Worm (Caenorhabditis elegans) whole organism, mixed stage, embryonic: ENCODE results near the gene K02G10.15.

Experiments used
- M03D4.4 ChIP-seq: sonication (generic microtip); optimal IDR thresholded peaks from 2 replicates; lab custom pipeline; 2017; ENCODE audit warnings: mild to moderate bottlenecking, missing genetic modification characterization, missing compliant biosample characterization
- bed-3 ChIP-seq: fragments of 200-800 bp; sonication (Bioruptor generic); optimal IDR thresholded peaks from 3 replicates; lab custom pipeline; 2018; ENCODE audit warnings: mild to moderate bottlenecking, missing genetic modification characterization, moderate library complexity, missing compliant biosample characterization
- blmp-1 ChIP-seq: fragments of 150-350 bp; optimal IDR thresholded peaks from 2 replicates; lab custom pipeline; 2014; ENCODE audit warnings: missing biosample characterization, missing genetic modification characterization
- ceh-39 ChIP-seq: fragments of 150-350 bp; optimal IDR thresholded peaks from 2 replicates; lab custom pipeline; 2014; ENCODE audit warnings: missing biosample characterization, missing genetic modification characterization
- ceh-43 ChIP-seq: fragments of 200-800 bp; sonication (Bioruptor generic); optimal IDR thresholded peaks from 2 replicates; lab custom pipeline; 2018; ENCODE audit warnings: mild to moderate bottlenecking, missing genetic modification characterization, moderate library complexity, missing compliant biosample characterization
- ceh-83 ChIP-seq: fragments of 200-800 bp; sonication (Bioruptor generic); optimal IDR thresholded peaks from 2 replicates; lab custom pipeline; 2018; ENCODE audit warnings: mild to moderate bottlenecking, missing genetic modification characterization, missing compliant biosample characterization
- ces-1 ChIP-seq: fragments of 150-350 bp; optimal IDR thresholded peaks from 2 replicates; lab custom pipeline; 2014; ENCODE audit warnings: missing biosample characterization, missing genetic modification reagents, missing genetic modification characterization
- cnd-1 ChIP-seq: fragments of 200-800 bp; sonication (Bioruptor generic); optimal IDR thresholded peaks from 2 replicates; lab custom pipeline; 2018; ENCODE audit warnings: mild to moderate bottlenecking, missing genetic modification characterization, missing compliant biosample characterization
- drap-1 ChIP-seq: fragments of 200-800 bp; sonication (Bioruptor generic); optimal IDR thresholded peaks from 3 replicates; lab custom pipeline; 2018; ENCODE audit warnings: mild to moderate bottlenecking, missing genetic modification characterization, missing compliant biosample characterization
- elt-1 ChIP-seq: sonication (generic microtip); optimal IDR thresholded peaks from 2 replicates; lab custom pipeline; 2017; ENCODE audit warnings: missing genetic modification characterization, mild to moderate bottlenecking, missing compliant biosample characterization, antibody characterized with exemption, moderate library complexity, borderline replicate concordance; ENCODE audit not compliant: insufficient read depth
- elt-3 ChIP-seq: fragments of 150-350 bp; optimal IDR thresholded peaks from 2 replicates; lab custom pipeline; 2014; ENCODE audit warnings: missing biosample characterization, missing genetic modification characterization
- flh-1 ChIP-seq: fragments of 200-800 bp; sonication (Bioruptor generic); optimal IDR thresholded peaks from 2 replicates; lab custom pipeline; 2018; ENCODE audit warnings: mild to moderate bottlenecking, missing genetic modification characterization, moderate library complexity, missing compliant biosample characterization
- ham-2 ChIP-seq: fragments of 200-800 bp; sonication (Bioruptor generic); optimal IDR thresholded peaks from 2 replicates; lab custom pipeline; 2018; ENCODE audit warnings: mild to moderate bottlenecking, missing genetic modification characterization, missing compliant biosample characterization
- hlh-1 ChIP-seq: fragments of 150-350 bp; optimal IDR thresholded peaks from 2 replicates; lab custom pipeline; 2014; ENCODE audit warnings: missing biosample characterization, missing genetic modification reagents, missing genetic modification characterization
- lin-13 ChIP-seq: fragments of 150-350 bp; optimal IDR thresholded peaks from 2 replicates; lab custom pipeline; 2014; ENCODE audit warnings: missing biosample characterization, missing genetic modification characterization
- lin-32 ChIP-seq: fragments of 200-800 bp; sonication (Bioruptor generic); optimal IDR thresholded peaks from 2 replicates; lab custom pipeline; 2018; ENCODE audit warnings: mild to moderate bottlenecking, missing genetic modification characterization, missing compliant biosample characterization
- lsy-2 ChIP-seq: fragments of 150-350 bp; optimal IDR thresholded peaks from 2 replicates; lab custom pipeline; 2014; ENCODE audit warnings: missing biosample characterization, missing genetic modification characterization
- mab-5 ChIP-seq: fragments of 150-350 bp; optimal IDR thresholded peaks from 2 replicates; lab custom pipeline; 2014; ENCODE audit warnings: missing biosample characterization, missing genetic modification characterization
- mep-1 ChIP-seq: fragments of 150-350 bp; optimal IDR thresholded peaks from 2 replicates; lab custom pipeline; 2017; ENCODE audit warnings: missing biosample characterization, missing genetic modification reagents, missing genetic modification characterization, inconsistent platforms
- mls-2 ChIP-seq: sonication (generic microtip); optimal IDR thresholded peaks from 2 replicates; lab custom pipeline; 2016; ENCODE audit warnings: mild to moderate bottlenecking, missing genetic modification characterization, moderate library complexity, missing compliant biosample characterization
- nhr-12 ChIP-seq: fragments of 150-350 bp; optimal IDR thresholded peaks from 2 replicates; lab custom pipeline; 2014; ENCODE audit warnings: missing biosample characterization, missing genetic modification characterization
- nhr-2 ChIP-seq: fragments of 150-350 bp; optimal IDR thresholded peaks from 2 replicates; lab custom pipeline; 2014; ENCODE audit warnings: missing biosample characterization, missing genetic modification characterization
- nhr-237 ChIP-seq: fragments of 150-350 bp; optimal IDR thresholded peaks from 2 replicates; lab custom pipeline; 2014; ENCODE audit warnings: missing biosample characterization, missing genetic modification characterization
- nhr-28 ChIP-seq: fragments of 150-350 bp; optimal IDR thresholded peaks from 2 replicates; lab custom pipeline; 2014; ENCODE audit warnings: missing biosample characterization, missing genetic modification characterization
- nhr-76 ChIP-seq: sonication (generic microtip); optimal IDR thresholded peaks from 2 replicates; lab custom pipeline; 2017; ENCODE audit warnings: missing biosample characterization, missing genetic modification characterization
- pha-4 ChIP-seq: fragments of 150-350 bp; optimal IDR thresholded peaks from 2 replicates; lab custom pipeline; 2018; ENCODE audit warnings: missing biosample characterization, missing genetic modification reagents, missing genetic modification characterization
- sem-2 ChIP-seq: fragments of 200-800 bp; sonication (Bioruptor generic); optimal IDR thresholded peaks from 2 replicates; lab custom pipeline; 2018; ENCODE audit warnings: mild to moderate bottlenecking, missing genetic modification characterization, missing compliant biosample characterization
- snpc-4 ChIP-seq: fragments of 150-350 bp; optimal IDR thresholded peaks from 2 replicates; lab custom pipeline; 2014; ENCODE audit warnings: missing biosample characterization, missing genetic modification characterization
- sptf-1 ChIP-seq: sonication (generic microtip); optimal IDR thresholded peaks from 2 replicates; lab custom pipeline; 2017; ENCODE audit warnings: mild to moderate bottlenecking, missing genetic modification characterization, moderate library complexity, missing compliant biosample characterization
- tbx-8 ChIP-seq: fragments of 200-800 bp; sonication (Bioruptor generic); optimal IDR thresholded peaks from 2 replicates; lab custom pipeline; 2018; ENCODE audit warnings: mild to moderate bottlenecking, missing genetic modification characterization, moderate library complexity, missing compliant biosample characterization
- unc-120 ChIP-seq: sonication (generic microtip); optimal IDR thresholded peaks from 2 replicates; lab custom pipeline; 2017; ENCODE audit warnings: missing genetic modification characterization, missing compliant biosample characterization; ENCODE audit not compliant: poor library complexity, severe bottlenecking
- unc-39 ChIP-seq: fragments of 150-350 bp; optimal IDR thresholded peaks from 2 replicates; lab custom pipeline; 2014; ENCODE audit warnings: missing biosample characterization, missing genetic modification characterization
- unc-62 ChIP-seq: fragments of 150-350 bp; optimal IDR thresholded peaks from 2 replicates; lab custom pipeline; 2014; ENCODE audit warnings: missing biosample characterization, missing genetic modification reagents, missing genetic modification characterization
- zip-8 ChIP-seq: fragments of 150-350 bp; optimal IDR thresholded peaks from 2 replicates; lab custom pipeline; 2014; ENCODE audit warnings: missing biosample characterization, missing genetic modification characterization
- ztf-11 ChIP-seq: fragments of 150-350 bp; optimal IDR thresholded peaks from 2 replicates; lab custom pipeline; 2014; ENCODE audit warnings: missing biosample characterization, missing genetic modification characterization

K02G10.15 gene

ce11 chrX:4711698-4712329, 29.3 kb upstream of the K02G10.15 start, which contains the start of the genes dnj-14 and glit-1:
dnj-14 (minus strand) TSS chrX:4711748.
glit-1 (plus strand) TSS chrX:4712279.
- peak; percentile 87 for TF ChIP-seq mep-1 (tag; lab: Kevin White, UChicago)
- peak; percentile 67 for TF ChIP-seq ces-1 (GFP tag; lab: Kevin White, UChicago)
- TF ChIP-seq elt-1 (tag; lab: Kevin White, UChicago) = no peak
- TF ChIP-seq nhr-237 (tag; lab: Kevin White, UChicago) = peak; percentile 68
- peak; percentile 86 for TF ChIP-seq unc-120 (tag; lab: Kevin White, UChicago)
- peak; percentile 92 for TF ChIP-seq lin-13 (tag; lab: Kevin White, UChicago)
- TF ChIP-seq nhr-2 (tag; lab: Kevin White, UChicago) = no peak
- peak; percentile 17 for TF ChIP-seq ceh-83
- peak; percentile 77 for TF ChIP-seq unc-62
- TF ChIP-seq snpc-4 = no peak
- peak; percentile 57 for TF ChIP-seq cnd-1
- no peak for TF ChIP-seq unc-39 (tag; lab: Kevin White, UChicago)
- peak; percentile 97 for TF ChIP-seq lsy-2 (tag; lab: Kevin White, UChicago)
- TF ChIP-seq nhr-28 (tag; lab: Kevin White, UChicago) = peak; percentile 30
- TF ChIP-seq blmp-1 = no peak
- no peak for TF ChIP-seq mab-5 (tag; lab: Kevin White, UChicago)
- TF ChIP-seq ceh-43 = no peak
- peak; percentile 72 for TF ChIP-seq sptf-1
- no peak for TF ChIP-seq ham-2 (GFP tag; lab: Kevin White, UChicago)
- no peak for TF ChIP-seq sem-2 (GFP tag; lab: Kevin White, UChicago)
- no peak for TF ChIP-seq nhr-76
- TF ChIP-seq hlh-1 (tag; lab: Kevin White, UChicago) = peak; percentile 72
- no peak for TF ChIP-seq tbx-8
- peak; percentile 47 for TF ChIP-seq ceh-39 (tag; lab: Kevin White, UChicago)
- no peak for TF ChIP-seq lin-32 (GFP tag; lab: Kevin White, UChicago)
- no peak for TF ChIP-seq flh-1
- peak; percentile 70 for TF ChIP-seq drap-1 (GFP tag; lab: Kevin White, UChicago)
- no peak for TF ChIP-seq nhr-12
- TF ChIP-seq mls-2 (tag; lab: Kevin White, UChicago) = peak; percentile 62
- TF ChIP-seq elt-3 (tag; lab: Kevin White, UChicago) = no peak
- peak; percentile 56 for TF ChIP-seq ztf-11 (tag; lab: Kevin White, UChicago)
- no peak for TF ChIP-seq zip-8 (tag; lab: Kevin White, UChicago)
- TF ChIP-seq pha-4 (tag; lab: Kevin White, UChicago) = peak; percentile 100
- peak; percentile 74 for TF ChIP-seq M03D4.4
- peak; percentile 3 for TF ChIP-seq bed-3

DNA sequence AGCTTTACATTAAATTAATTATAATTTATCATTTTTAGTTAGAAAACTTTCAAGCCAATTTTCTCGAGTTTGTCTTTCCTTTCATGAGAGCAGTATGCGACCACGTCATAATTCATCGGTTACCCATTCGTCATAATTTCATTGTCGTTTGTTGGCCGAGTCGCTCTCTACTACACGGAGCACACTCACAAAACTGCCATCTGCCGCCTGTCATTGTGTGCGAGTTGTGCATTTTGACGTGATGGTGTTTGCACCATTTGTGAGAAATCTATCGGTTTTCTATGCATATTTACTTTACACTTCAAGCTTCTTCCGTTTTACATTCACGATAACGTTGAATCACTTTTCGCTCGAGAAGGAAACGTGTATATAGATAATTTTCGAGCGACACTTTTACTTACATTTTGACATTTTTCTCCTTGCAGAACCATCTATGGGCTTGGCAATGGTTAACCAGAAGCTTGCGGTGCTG, 24.3 kb upstream of the K02G10.15 start, which contains the start of gene dhhc-10:
Gene dhhc-10 (plus strand): TSS at position 422 of the 472 bp plus-strand sequence.
- TF ChIP-seq ztf-11 (tag; lab: Kevin White, UChicago) = peak; percentile 29
- TF ChIP-seq nhr-2 (tag; lab: Kevin White, UChicago) = peak; percentile 70
- peak; percentile 71 for TF ChIP-seq unc-62
- TF ChIP-seq ham-2 (GFP tag; lab: Kevin White, UChicago) = no peak
- peak; percentile 84 for TF ChIP-seq pha-4 (tag; lab: Kevin White, UChicago)
- peak; percentile 78 for TF ChIP-seq hlh-1 (tag; lab: Kevin White, UChicago)
- peak; percentile 62 for TF ChIP-seq ceh-39 (tag; lab: Kevin White, UChicago)
- no peak for TF ChIP-seq nhr-12
- peak; percentile 31 for TF ChIP-seq mls-2 (tag; lab: Kevin White, UChicago)
- peak; percentile 17 for TF ChIP-seq sptf-1
- no peak for TF ChIP-seq snpc-4
- peak; percentile 29 for TF ChIP-seq mep-1 (tag; lab: Kevin White, UChicago)
- peak; percentile 20 for TF ChIP-seq M03D4.4
- TF ChIP-seq flh-1 = no peak
- peak; percentile 36 for TF ChIP-seq lsy-2 (tag; lab: Kevin White, UChicago)
- TF ChIP-seq ces-1 (GFP tag; lab: Kevin White, UChicago) = peak; percentile 92
- peak; percentile 61 for TF ChIP-seq lin-32 (GFP tag; lab: Kevin White, UChicago)
- TF ChIP-seq unc-120 (tag; lab: Kevin White, UChicago) = peak; percentile 14
- TF ChIP-seq cnd-1 = peak; percentile 62
- TF ChIP-seq, all 35 proteins: peak for 15

DNA sequence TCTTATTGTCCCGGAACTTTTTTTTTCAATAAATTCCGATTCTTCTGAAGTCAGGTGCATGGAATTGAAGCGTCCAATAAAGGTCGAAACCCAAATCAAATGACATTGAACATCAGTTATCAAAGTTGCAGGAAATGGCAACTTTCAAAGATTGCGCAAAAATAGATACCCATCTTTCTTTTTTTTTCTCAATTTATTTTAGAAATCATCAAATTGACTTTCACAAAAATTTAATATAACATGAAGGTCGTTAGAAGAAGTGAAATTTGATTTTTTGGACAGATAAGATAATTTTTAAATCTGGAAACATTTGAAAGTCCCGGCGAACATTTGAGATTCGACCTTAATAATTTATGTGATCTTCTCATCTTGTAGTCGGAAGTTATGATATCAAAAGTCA, 23.1 kb upstream of the K02G10.15 start:
- TF ChIP-seq unc-62 (no peak), tbx-8 (no peak), cnd-1 (no peak), hlh-1 (tag; lab: Kevin White, UChicago) (no peak), M03D4.4 (no peak), mep-1 (tag; lab: Kevin White, UChicago) (no peak)
